Fruit fly (Drosophila melanogaster) whole organism, embryonic: ENCODE data around the gene Paris.

Experiments used
- Antp ChIP-seq: fragments of 200-800 bp; sonication (Bioruptor generic); optimal IDR thresholded peaks from 3 replicates; lab custom pipeline; 2016; ENCODE audit warnings: missing biosample characterization, missing genetic modification characterization
- Blimp-1 ChIP-seq: fragments of 200-800 bp; sonication (Bioruptor generic); optimal IDR thresholded peaks from 3 replicates; lab custom pipeline; 2018; ENCODE audit warnings: missing biosample characterization, missing genetic modification characterization, mild to moderate bottlenecking, moderate library complexity, missing genetic modification reagents
- CG10147 ChIP-seq: fragments of 200-800 bp; sonication (Bioruptor generic); optimal IDR thresholded peaks from 2 replicates; lab custom pipeline; 2019; ENCODE audit warnings: missing biosample characterization, mild to moderate bottlenecking, missing genetic modification characterization, moderate library complexity
- CG10543 ChIP-seq: fragments of 200-800 bp; sonication (Bioruptor generic); optimal IDR thresholded peaks from 3 replicates; lab custom pipeline; 2017; ENCODE audit warnings: missing biosample characterization, mild to moderate bottlenecking, missing genetic modification characterization, moderate library complexity
- CG10979 ChIP-seq: fragments of 200-800 bp; sonication (Bioruptor generic); optimal IDR thresholded peaks from 2 replicates; lab custom pipeline; 2018; ENCODE audit warnings: missing biosample characterization, mild to moderate bottlenecking, missing genetic modification characterization, moderate library complexity
- CG11093 ChIP-seq: fragments of 200-800 bp; sonication (Bioruptor generic); IDR thresholded peaks from 3 replicates; pipeline ENCODE4 v1.3.6; 2022; ENCODE audit warnings: missing biosample characterization, missing genetic modification characterization
- CG11560 ChIP-seq: fragments of 200-800 bp; sonication (Bioruptor generic); IDR thresholded peaks from 3 replicates; pipeline ENCODE4 v1.3.6; 2022; ENCODE audit warnings: missing biosample characterization, missing genetic modification characterization
- CG12299 ChIP-seq: fragments of 200-800 bp; sonication (Bioruptor generic); optimal IDR thresholded peaks from 2 replicates; lab custom pipeline; 2018; ENCODE audit warnings: missing biosample characterization, mild to moderate bottlenecking, missing genetic modification characterization
- CG14710 ChIP-seq: fragments of 200-800 bp; sonication (Bioruptor generic); optimal IDR thresholded peaks from 3 replicates; lab custom pipeline; 2019; ENCODE audit warnings: missing biosample characterization, mild to moderate bottlenecking, missing genetic modification characterization, moderate library complexity
- CG16815 ChIP-seq: fragments of 200-800 bp; sonication (Bioruptor generic); optimal IDR thresholded peaks from 3 replicates; lab custom pipeline; 2017; ENCODE audit warnings: missing biosample characterization, mild to moderate bottlenecking, missing genetic modification characterization
- CG17186 ChIP-seq: fragments of 200-800 bp; sonication (Bioruptor generic); optimal IDR thresholded peaks from 3 replicates; lab custom pipeline; 2017; ENCODE audit warnings: missing biosample characterization, missing genetic modification reagents, missing genetic modification characterization
- CG18476 ChIP-seq: fragments of 200-800 bp; sonication (Bioruptor generic); optimal IDR thresholded peaks from 2 replicates; lab custom pipeline; 2016; ENCODE audit warnings: missing biosample characterization, mild to moderate bottlenecking, missing genetic modification characterization
- CG31441 ChIP-seq: fragments of 200-800 bp; sonication (Bioruptor generic); IDR thresholded peaks from 2 replicates; pipeline ENCODE4 v1.3.6; 2022; ENCODE audit warnings: missing biosample characterization, missing genetic modification characterization
- CG3407 ChIP-seq: fragments of 200-800 bp; sonication (Bioruptor generic); optimal IDR thresholded peaks from 2 replicates; lab custom pipeline; 2018; ENCODE audit warnings: missing biosample characterization, mild to moderate bottlenecking, missing genetic modification characterization
- CG42726 ChIP-seq: fragments of 200-800 bp; sonication (Bioruptor generic); IDR thresholded peaks from 2 replicates; pipeline ENCODE4 v1.3.6; 2022; ENCODE audit warnings: missing biosample characterization, missing genetic modification characterization; ENCODE audit not compliant: partially characterized antibody
- CG4707 ChIP-seq: fragments of 200-800 bp; sonication (Bioruptor generic); optimal IDR thresholded peaks from 2 replicates; lab custom pipeline; 2018; ENCODE audit warnings: missing biosample characterization, mild to moderate bottlenecking, missing genetic modification characterization, moderate library complexity
- CG5245 ChIP-seq: fragments of 200-800 bp; sonication (Bioruptor generic); optimal IDR thresholded peaks from 3 replicates; lab custom pipeline; 2016; ENCODE audit warnings: missing biosample characterization, missing genetic modification characterization
- CG6654 ChIP-seq: fragments of 200-800 bp; sonication (Bioruptor generic); optimal IDR thresholded peaks from 2 replicates; lab custom pipeline; 2017; ENCODE audit warnings: missing biosample characterization, mild to moderate bottlenecking, missing genetic modification characterization
- CG7928 ChIP-seq: fragments of 200-800 bp; sonication (Bioruptor generic); optimal IDR thresholded peaks from 2 replicates; lab custom pipeline; 2017; ENCODE audit warnings: missing biosample characterization, mild to moderate bottlenecking, missing genetic modification characterization
- CG7963 ChIP-seq: fragments of 200-800 bp; sonication (Bioruptor generic); IDR thresholded peaks from 3 replicates; pipeline ENCODE4 v1.3.6; 2022; ENCODE audit warnings: missing biosample characterization, missing genetic modification characterization; ENCODE audit not compliant: partially characterized antibody
- CG8281 ChIP-seq: fragments of 200-800 bp; sonication (Bioruptor generic); optimal IDR thresholded peaks from 2 replicates; lab custom pipeline; 2018; ENCODE audit warnings: missing biosample characterization, mild to moderate bottlenecking, missing genetic modification characterization, moderate library complexity
- Doc3 ChIP-seq: fragments of 200-800 bp; sonication (Bioruptor generic); IDR thresholded peaks from 3 replicates; pipeline ENCODE4 v1.3.6; 2022; ENCODE audit warnings: missing biosample characterization, missing genetic modification characterization; ENCODE audit not compliant: partially characterized antibody
- Ets65A ChIP-seq: fragments of 200-800 bp; sonication (Bioruptor generic); peaks from one replicate; lab custom pipeline; 2016; ENCODE audit warnings: missing biosample characterization, missing genetic modification characterization
- Fer2 ChIP-seq: fragments of 200-800 bp; sonication (Bioruptor generic); optimal IDR thresholded peaks from 2 replicates; lab custom pipeline; 2018; ENCODE audit warnings: missing biosample characterization, mild to moderate bottlenecking, missing genetic modification characterization, moderate library complexity
- Gug ChIP-seq: fragments of 200-800 bp; sonication (Bioruptor generic); IDR thresholded peaks from 4 replicates; pipeline ENCODE4 v1.3.6; 2022; ENCODE audit warnings: missing biosample characterization, missing genetic modification characterization
- HLH3B ChIP-seq: fragments of 200-800 bp; sonication (Bioruptor generic); IDR thresholded peaks from 2 replicates; pipeline ENCODE4 v1.3.6; 2022; ENCODE audit warnings: missing biosample characterization, missing genetic modification characterization
- Hmr ChIP-seq: fragments of 200-800 bp; sonication (Bioruptor generic); optimal IDR thresholded peaks from 3 replicates; lab custom pipeline; 2017; ENCODE audit warnings: mild to moderate bottlenecking, missing biosample characterization, missing genetic modification reagents, missing genetic modification characterization
- Hr78 ChIP-seq, 2 experiments: fragments of 200-800 bp in 1 of 2; fragments of >200 bp in 1 of 2; sonication (Bioruptor generic) in 1 of 2; optimal IDR thresholded peaks; 2 replicates each; lab custom pipeline; 2017 to 2019; ENCODE audit warnings: missing biosample characterization in 2 of 2, missing genetic modification characterization in 2 of 2, mild to moderate bottlenecking in 1 of 2, moderate library complexity in 1 of 2
- Lim3 ChIP-seq: fragments of 200-800 bp; sonication (Bioruptor generic); IDR thresholded peaks from 2 replicates; pipeline ENCODE4 v1.3.6; 2022; ENCODE audit warnings: missing biosample characterization, missing genetic modification characterization
- MTF-1 ChIP-seq: fragments of 200-800 bp; sonication (Bioruptor generic); optimal IDR thresholded peaks from 2 replicates; lab custom pipeline; 2018; ENCODE audit warnings: missing biosample characterization, mild to moderate bottlenecking, missing genetic modification characterization, borderline replicate concordance
- Ravus ChIP-seq: fragments of 200-800 bp; sonication (Bioruptor generic); IDR thresholded peaks from 2 replicates; pipeline ENCODE4 v1.3.6; 2022; ENCODE audit warnings: missing biosample characterization, missing genetic modification characterization
- Sox102F ChIP-seq: fragments of 200-800 bp; sonication (Bioruptor generic); optimal IDR thresholded peaks from 2 replicates; lab custom pipeline; 2018; ENCODE audit warnings: missing biosample characterization, mild to moderate bottlenecking, missing genetic modification characterization, moderate library complexity
- Spps ChIP-seq: fragments of 200-800 bp; sonication (Bioruptor generic); optimal IDR thresholded peaks from 2 replicates; lab custom pipeline; 2018; ENCODE audit warnings: missing biosample characterization, mild to moderate bottlenecking, missing genetic modification characterization
- abd-A ChIP-seq: fragments of 200-800 bp; sonication (Bioruptor generic); optimal IDR thresholded peaks from 3 replicates; lab custom pipeline; 2019; ENCODE audit warnings: missing biosample characterization, mild to moderate bottlenecking, missing genetic modification characterization, moderate library complexity
- ash1 ChIP-seq: fragments of 200-800 bp; sonication (Bioruptor generic); optimal IDR thresholded peaks from 2 replicates; lab custom pipeline; 2018; ENCODE audit warnings: missing biosample characterization, mild to moderate bottlenecking, missing genetic modification characterization
- ato ChIP-seq: fragments of 200-800 bp; sonication (Bioruptor generic); IDR thresholded peaks from 2 replicates; pipeline ENCODE4 v1.3.6; 2022; ENCODE audit warnings: missing biosample characterization, missing genetic modification characterization; ENCODE audit not compliant: partially characterized antibody
- dati ChIP-seq: fragments of 200-800 bp; sonication (Bioruptor generic); IDR thresholded peaks from 2 replicates; pipeline ENCODE4 v1.3.6; 2022; ENCODE audit warnings: missing biosample characterization, missing genetic modification characterization
- disco-r ChIP-seq: fragments of 200-800 bp; sonication (Bioruptor generic); optimal IDR thresholded peaks from 2 replicates; lab custom pipeline; 2016; ENCODE audit warnings: missing biosample characterization, missing genetic modification characterization
- dysf ChIP-seq: fragments of 200-800 bp; sonication (Bioruptor generic); IDR thresholded peaks from 3 replicates; pipeline ENCODE4 v1.3.6; 2022; ENCODE audit warnings: missing biosample characterization, missing genetic modification characterization
- fd64A ChIP-seq: fragments of 200-800 bp; sonication (Bioruptor generic); optimal IDR thresholded peaks from 3 replicates; lab custom pipeline; 2018; ENCODE audit warnings: missing biosample characterization, mild to moderate bottlenecking, missing genetic modification characterization
- grau ChIP-seq: fragments of 200-800 bp; optimal IDR thresholded peaks from 3 replicates; lab custom pipeline; 2019; ENCODE audit warnings: missing biosample characterization, mild to moderate bottlenecking, missing genetic modification characterization, moderate library complexity
- jigr1 ChIP-seq: fragments of 200-800 bp; sonication (Bioruptor generic); IDR thresholded peaks from 3 replicates; pipeline ENCODE4 v1.3.6; 2022; ENCODE audit warnings: missing biosample characterization, missing genetic modification characterization
- klu ChIP-seq: fragments of 200-800 bp; sonication (Bioruptor generic); IDR thresholded peaks from 2 replicates; pipeline ENCODE4 v1.3.6; 2022; ENCODE audit warnings: missing biosample characterization, missing genetic modification characterization
- lbe ChIP-seq: fragments of 200-800 bp; sonication (Bioruptor generic); optimal IDR thresholded peaks from 2 replicates; lab custom pipeline; 2016; ENCODE audit warnings: missing biosample characterization, mild to moderate bottlenecking, missing genetic modification characterization
- peb ChIP-seq: fragments of 200-800 bp; sonication (Bioruptor generic); IDR thresholded peaks from 2 replicates; pipeline ENCODE4 v1.3.6; 2022; ENCODE audit warnings: missing biosample characterization, missing genetic modification characterization
- ranshi ChIP-seq: fragments of 200-800 bp; sonication (Bioruptor generic); IDR thresholded peaks from 2 replicates; pipeline ENCODE4 v1.3.6; 2022; ENCODE audit warnings: missing biosample characterization, missing genetic modification characterization
- sens-2 ChIP-seq: fragments of 200-800 bp; sonication (Bioruptor generic); IDR thresholded peaks from 2 replicates; pipeline ENCODE4 v1.3.6; 2022; ENCODE audit warnings: missing biosample characterization, missing genetic modification characterization
- sr ChIP-seq: fragments of 200-800 bp; sonication (Bioruptor generic); IDR thresholded peaks from 3 replicates; pipeline ENCODE4 v1.3.6; 2022; ENCODE audit warnings: missing biosample characterization, missing genetic modification characterization
- sug ChIP-seq: fragments of 200-800 bp; optimal IDR thresholded peaks from 2 replicates; lab custom pipeline; 2019; ENCODE audit warnings: missing biosample characterization, mild to moderate bottlenecking, missing genetic modification characterization, moderate library complexity
- vnd ChIP-seq: fragments of 200-800 bp; sonication (Bioruptor generic); IDR thresholded peaks from 3 replicates; pipeline ENCODE4 v1.3.6; 2022; ENCODE audit warnings: missing biosample characterization, missing genetic modification characterization; ENCODE audit not compliant: partially characterized antibody
- vvl ChIP-seq: fragments of 200-800 bp; sonication (Bioruptor generic); IDR thresholded peaks from 2 replicates; pipeline ENCODE4 v1.3.6; 2022; ENCODE audit warnings: missing biosample characterization, missing genetic modification characterization

Gene Paris

DNA sequence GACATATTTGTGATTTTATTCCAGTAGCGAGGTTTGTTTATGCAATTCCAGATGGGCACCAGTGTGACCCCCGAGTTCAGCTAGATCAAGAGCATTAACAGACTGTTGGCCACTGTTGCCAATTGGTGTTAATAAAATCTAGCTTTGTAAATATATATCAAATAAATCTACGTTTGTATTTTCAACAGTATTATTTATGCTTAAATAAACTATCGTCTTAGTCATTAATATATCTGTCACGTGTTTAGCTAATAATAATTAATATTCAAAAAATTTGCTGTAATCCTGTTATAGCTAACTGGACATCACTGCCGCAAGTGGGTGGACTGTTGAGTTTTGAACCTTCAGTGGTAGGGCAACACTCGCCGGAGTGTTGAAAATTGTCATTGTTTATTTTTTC, 3.9 kb upstream of the Paris start, which contains the start of the genes mRpL27 and CG15435 (continued):
- TF ChIP-seq Ravus (GFP tag; lab: Robert Waterston, UW) (no peak), CG6654 (GFP tag; lab: Kevin White, UChicago) (no peak), Lim3 (GFP tag; lab: Robert Waterston, UW) (no peak), dati (GFP tag; lab: Robert Waterston, UW) (no peak), CG11093 (no peak), vvl (GFP tag; lab: Robert Waterston, UW) (peak; percentile 62), sens-2 (no peak), CG10147 (GFP tag; lab: Kevin White, UChicago) (peak; percentile 54), CG31441 (GFP tag; lab: Robert Waterston, UW) (peak; percentile 37; the same call in 1 of the 2 replicates), CG11560 (tag; lab: Robert Waterston, UW) (no peak), dysf (GFP tag; lab: Robert Waterston, UW) (peak; percentile 34; the same call in 1 of the 3 replicates), Fer2 (tag; lab: Kevin White, UChicago) (peak; percentile 16), lbe (no peak), CG17186 (no peak), CG42726 (no peak), Doc3 (GFP tag; lab: Robert Waterston, UW) (no peak), CG8281 (no peak), sug (tag; lab: Kevin White, UChicago) (peak; percentile 60), CG5245 (GFP tag; lab: Kevin White, UChicago) (no peak), Antp (GFP tag; lab: Kevin White, UChicago) (no peak), klu (GFP tag; lab: Robert Waterston, UW) (peak; percentile 28; the same call in 1 of the 2 replicates), Hmr (peak; percentile 44), CG14710 (tag; lab: Kevin White, UChicago) (peak; percentile 100), CG12299 (tag; lab: Kevin White, UChicago) (peak; percentile 58), Sox102F (GFP tag; lab: Kevin White, UChicago) (no peak), CG4707 (GFP tag; lab: Kevin White, UChicago) (no peak), CG16815 (GFP tag; lab: Kevin White, UChicago) (no peak), ash1 (GFP tag; lab: Kevin White, UChicago) (no peak), sr (GFP tag; lab: Robert Waterston, UW) (0 out of 3 replicates have a peak, but pooled peaks have one; percentile 22), Ets65A (GFP tag; lab: Kevin White, UChicago) (peak; percentile 86), CG10979 (tag; lab: Kevin White, UChicago) (peak; percentile 20), MTF-1 (GFP tag; lab: Kevin White, UChicago) (no peak), CG18476 (peak; percentile 98), HLH3B (GFP tag; lab: Robert Waterston, UW) (no peak), disco-r (no peak), fd64A (no peak), Spps (tag; lab: Kevin White, UChicago) (no peak), ranshi (GFP tag; lab: Robert Waterston, UW) (no peak), Gug (GFP tag; lab: Robert Waterston, UW) (no peak), ato (GFP tag; lab: Robert Waterston, UW) (no peak), grau (peak; percentile 58), jigr1 (GFP tag; lab: Robert Waterston, UW) (no peak), Blimp-1 (GFP tag; lab: Kevin White, UChicago) (no peak), peb (GFP tag; lab: Robert Waterston, UW) (no peak), CG7963 (GFP tag; lab: Robert Waterston, UW) (no peak), vnd (no peak), abd-A (no peak), CG7928 (GFP tag; lab: Kevin White, UChicago) (no peak), CG3407 (GFP tag; lab: Kevin White, UChicago) (no peak), Hr78 (GFP tag; optimal IDR thresholded peaks at IDR 0.05; lab: Kevin White, UChicago) (no peak), CG10543 (GFP tag; lab: Kevin White, UChicago) (peak; percentile 12)
